Worm (Caenorhabditis elegans) whole organism, mixed stage, embryonic: ENCODE data around the gene spp-26.

Source experiments
- blmp-1 ChIP-seq: fragments of 150-350 bp; optimal IDR thresholded peaks from 2 replicates; lab custom pipeline; 2014; ENCODE audit warnings: missing biosample characterization, missing genetic modification characterization
- ceh-39 ChIP-seq: fragments of 150-350 bp; optimal IDR thresholded peaks from 2 replicates; lab custom pipeline; 2014; ENCODE audit warnings: missing biosample characterization, missing genetic modification characterization
- ceh-83 ChIP-seq: fragments of 200-800 bp; sonication (Bioruptor generic); optimal IDR thresholded peaks from 2 replicates; lab custom pipeline; 2018; ENCODE audit warnings: mild to moderate bottlenecking, missing genetic modification characterization, missing compliant biosample characterization
- ces-1 ChIP-seq: fragments of 150-350 bp; optimal IDR thresholded peaks from 2 replicates; lab custom pipeline; 2014; ENCODE audit warnings: missing biosample characterization, missing genetic modification reagents, missing genetic modification characterization
- cnd-1 ChIP-seq: fragments of 200-800 bp; sonication (Bioruptor generic); optimal IDR thresholded peaks from 2 replicates; lab custom pipeline; 2018; ENCODE audit warnings: mild to moderate bottlenecking, missing genetic modification characterization, missing compliant biosample characterization
- elt-1 ChIP-seq: sonication (generic microtip); optimal IDR thresholded peaks from 2 replicates; lab custom pipeline; 2017; ENCODE audit warnings: missing genetic modification characterization, mild to moderate bottlenecking, missing compliant biosample characterization, antibody characterized with exemption, moderate library complexity, borderline replicate concordance; ENCODE audit not compliant: insufficient read depth
- elt-3 ChIP-seq: fragments of 150-350 bp; optimal IDR thresholded peaks from 2 replicates; lab custom pipeline; 2014; ENCODE audit warnings: missing biosample characterization, missing genetic modification characterization
- flh-1 ChIP-seq: fragments of 200-800 bp; sonication (Bioruptor generic); optimal IDR thresholded peaks from 2 replicates; lab custom pipeline; 2018; ENCODE audit warnings: mild to moderate bottlenecking, missing genetic modification characterization, moderate library complexity, missing compliant biosample characterization
- ham-2 ChIP-seq: fragments of 200-800 bp; sonication (Bioruptor generic); optimal IDR thresholded peaks from 2 replicates; lab custom pipeline; 2018; ENCODE audit warnings: mild to moderate bottlenecking, missing genetic modification characterization, missing compliant biosample characterization
- hlh-1 ChIP-seq: fragments of 150-350 bp; optimal IDR thresholded peaks from 2 replicates; lab custom pipeline; 2014; ENCODE audit warnings: missing biosample characterization, missing genetic modification reagents, missing genetic modification characterization
- lin-13 ChIP-seq: fragments of 150-350 bp; optimal IDR thresholded peaks from 2 replicates; lab custom pipeline; 2014; ENCODE audit warnings: missing biosample characterization, missing genetic modification characterization
- lsy-2 ChIP-seq: fragments of 150-350 bp; optimal IDR thresholded peaks from 2 replicates; lab custom pipeline; 2014; ENCODE audit warnings: missing biosample characterization, missing genetic modification characterization
- mab-5 ChIP-seq: fragments of 150-350 bp; optimal IDR thresholded peaks from 2 replicates; lab custom pipeline; 2014; ENCODE audit warnings: missing biosample characterization, missing genetic modification characterization
- mep-1 ChIP-seq: fragments of 150-350 bp; optimal IDR thresholded peaks from 2 replicates; lab custom pipeline; 2017; ENCODE audit warnings: missing biosample characterization, missing genetic modification reagents, missing genetic modification characterization, inconsistent platforms
- nhr-12 ChIP-seq: fragments of 150-350 bp; optimal IDR thresholded peaks from 2 replicates; lab custom pipeline; 2014; ENCODE audit warnings: missing biosample characterization, missing genetic modification characterization
- nhr-2 ChIP-seq: fragments of 150-350 bp; optimal IDR thresholded peaks from 2 replicates; lab custom pipeline; 2014; ENCODE audit warnings: missing biosample characterization, missing genetic modification characterization
- nhr-237 ChIP-seq: fragments of 150-350 bp; optimal IDR thresholded peaks from 2 replicates; lab custom pipeline; 2014; ENCODE audit warnings: missing biosample characterization, missing genetic modification characterization
- nhr-28 ChIP-seq: fragments of 150-350 bp; optimal IDR thresholded peaks from 2 replicates; lab custom pipeline; 2014; ENCODE audit warnings: missing biosample characterization, missing genetic modification characterization
- nhr-76 ChIP-seq: sonication (generic microtip); optimal IDR thresholded peaks from 2 replicates; lab custom pipeline; 2017; ENCODE audit warnings: missing biosample characterization, missing genetic modification characterization
- pha-4 ChIP-seq: fragments of 150-350 bp; optimal IDR thresholded peaks from 2 replicates; lab custom pipeline; 2018; ENCODE audit warnings: missing biosample characterization, missing genetic modification reagents, missing genetic modification characterization
- sem-2 ChIP-seq: fragments of 200-800 bp; sonication (Bioruptor generic); optimal IDR thresholded peaks from 2 replicates; lab custom pipeline; 2018; ENCODE audit warnings: mild to moderate bottlenecking, missing genetic modification characterization, missing compliant biosample characterization
- snpc-4 ChIP-seq: fragments of 150-350 bp; optimal IDR thresholded peaks from 2 replicates; lab custom pipeline; 2014; ENCODE audit warnings: missing biosample characterization, missing genetic modification characterization
- sptf-1 ChIP-seq: sonication (generic microtip); optimal IDR thresholded peaks from 2 replicates; lab custom pipeline; 2017; ENCODE audit warnings: mild to moderate bottlenecking, missing genetic modification characterization, moderate library complexity, missing compliant biosample characterization
- unc-120 ChIP-seq: sonication (generic microtip); optimal IDR thresholded peaks from 2 replicates; lab custom pipeline; 2017; ENCODE audit warnings: missing genetic modification characterization, missing compliant biosample characterization; ENCODE audit not compliant: poor library complexity, severe bottlenecking
- unc-39 ChIP-seq: fragments of 150-350 bp; optimal IDR thresholded peaks from 2 replicates; lab custom pipeline; 2014; ENCODE audit warnings: missing biosample characterization, missing genetic modification characterization
- unc-62 ChIP-seq: fragments of 150-350 bp; optimal IDR thresholded peaks from 2 replicates; lab custom pipeline; 2014; ENCODE audit warnings: missing biosample characterization, missing genetic modification reagents, missing genetic modification characterization
- zip-8 ChIP-seq: fragments of 150-350 bp; optimal IDR thresholded peaks from 2 replicates; lab custom pipeline; 2014; ENCODE audit warnings: missing biosample characterization, missing genetic modification characterization

spp-26 gene

DNA sequence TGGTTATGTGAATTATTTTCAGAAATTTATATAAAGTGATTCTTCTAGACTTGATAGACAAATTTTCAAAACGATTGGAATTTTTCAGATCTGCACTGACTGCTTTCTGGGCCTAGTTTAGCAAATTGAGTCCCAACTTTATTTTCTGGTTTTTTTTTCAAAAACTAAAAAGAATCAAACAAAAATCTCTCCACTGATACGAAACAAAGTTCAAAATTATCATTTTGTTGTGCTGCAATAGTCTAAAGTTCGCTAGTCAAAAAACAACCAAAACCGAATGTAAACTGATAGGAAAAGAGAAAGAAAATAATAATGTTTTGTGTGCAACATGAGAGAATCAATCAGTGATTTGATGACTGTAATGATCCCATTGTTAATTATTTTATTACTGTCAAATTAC lies 9.1 kb downstream of the spp-26 start, which contains the start of gene lipl-4:
Gene lipl-4 (plus strand): TSS at position 301 of the 400 bp plus-strand sequence.
- TF ChIP-seq mab-5 (tag; lab: Kevin White, UChicago) (no peak), ceh-39 (tag; lab: Kevin White, UChicago) (no peak), blmp-1 (no peak), ceh-83 (GFP tag; lab: Kevin White, UChicago) (no peak), nhr-76 (no peak), elt-3 (tag; lab: Kevin White, UChicago) (no peak), flh-1 (GFP tag; lab: Kevin White, UChicago) (no peak), elt-1 (tag; lab: Kevin White, UChicago) (no peak), sem-2 (GFP tag; lab: Kevin White, UChicago) (no peak), cnd-1 (no peak), nhr-12 (tag; lab: Kevin White, UChicago) (no peak), ces-1 (GFP tag; lab: Kevin White, UChicago) (no peak), unc-62 (GFP tag; lab: Kevin White, UChicago) (no peak), hlh-1 (no peak), lsy-2 (no peak), mep-1 (no peak)
- TF ChIP-seq, all 35 proteins: peak for 0

DNA sequence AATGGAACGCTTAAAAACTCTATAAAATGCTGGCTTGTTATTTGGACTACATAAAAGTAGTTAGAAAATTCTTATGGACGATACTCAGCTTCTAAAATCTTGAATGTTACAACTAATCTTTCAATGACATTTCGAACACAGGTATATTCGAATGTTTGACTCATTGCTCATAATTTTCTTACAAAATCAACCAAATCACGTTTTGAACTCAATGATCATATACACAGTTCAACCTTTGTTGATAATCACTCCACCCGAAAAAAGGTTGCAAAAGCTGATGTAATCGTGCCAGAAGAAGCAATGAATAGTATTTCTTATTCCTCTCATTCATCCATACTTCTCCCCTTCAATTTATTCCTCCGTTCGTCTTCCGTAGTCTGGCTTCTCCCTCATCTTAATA lies 9.9 kb downstream of the spp-26 start, which contains the start of gene K04A8.20:
Gene K04A8.20 (plus strand): TSS at position 301 of the 400 bp plus-strand sequence.
- no peak for TF ChIP-seq ceh-39 (tag; lab: Kevin White, UChicago)
- TF ChIP-seq nhr-76, result no peak
- no peak for TF ChIP-seq lin-13 (tag; lab: Kevin White, UChicago)
- no peak for TF ChIP-seq ces-1 (GFP tag; lab: Kevin White, UChicago)
- TF ChIP-seq unc-39 (tag; lab: Kevin White, UChicago), result no peak

DNA sequence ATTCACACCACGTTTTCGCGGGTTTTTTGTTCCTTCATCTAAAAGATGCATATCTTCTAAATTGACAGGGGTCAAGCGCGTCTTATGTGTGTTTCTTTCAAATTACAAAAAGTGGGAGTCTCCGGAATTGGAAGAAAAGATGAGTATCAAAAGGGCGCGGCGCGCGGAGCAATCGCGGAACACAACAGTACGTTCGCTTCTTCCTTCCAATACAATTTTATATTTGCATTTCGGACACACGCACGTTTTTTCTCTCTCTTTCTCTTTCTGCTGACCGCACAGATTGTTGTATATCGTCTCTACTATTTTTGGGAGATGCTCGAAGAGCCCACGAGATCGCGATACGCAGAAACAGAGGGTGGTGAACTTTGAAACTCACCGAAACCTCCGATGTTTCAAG lies 10.7 kb downstream of the spp-26 start:
- peak; percentile 9 for TF ChIP-seq zip-8 (tag; lab: Kevin White, UChicago)
- TF ChIP-seq nhr-237, result no peak

DNA sequence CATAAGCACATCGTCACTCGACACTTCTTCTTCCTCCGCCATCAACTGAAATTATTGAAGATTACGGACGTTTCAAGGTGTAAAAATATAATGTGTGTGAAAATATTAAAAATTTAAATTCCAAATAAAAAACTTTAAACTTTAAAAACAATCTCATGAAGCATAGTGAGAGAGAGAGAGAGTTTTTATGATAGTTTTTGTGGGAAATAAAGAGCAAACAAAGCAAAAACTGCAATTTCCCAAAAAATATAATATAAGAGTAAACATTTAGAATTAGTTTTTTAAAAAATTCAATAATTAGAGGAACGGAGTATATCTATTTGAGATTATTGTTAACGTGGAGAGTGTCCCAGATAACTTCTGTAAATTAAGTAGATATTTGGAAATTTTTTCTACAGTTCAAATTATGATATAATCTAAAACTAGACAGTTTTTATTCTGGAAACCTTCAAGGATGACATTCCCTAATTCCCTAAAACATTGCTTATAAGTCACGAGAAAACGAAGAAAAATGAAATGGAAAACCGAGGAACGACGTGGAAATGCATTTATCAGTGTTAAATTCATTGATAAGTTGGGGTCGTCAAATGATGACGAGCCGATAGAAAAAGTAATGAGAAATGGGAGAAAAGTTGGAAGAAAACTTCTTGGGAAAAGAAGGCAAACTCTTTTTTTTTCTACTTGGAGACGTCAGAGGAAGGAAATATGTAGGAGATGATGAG lies 12.4 kb downstream of the spp-26 start, which contains the start of gene dre-1:
Gene dre-1 (minus strand): TSS at position 51 of the 722 bp plus-strand sequence.
- TF ChIP-seq snpc-4 (tag; lab: Kevin White, UChicago) (no peak), pha-4 (no peak)

DNA sequence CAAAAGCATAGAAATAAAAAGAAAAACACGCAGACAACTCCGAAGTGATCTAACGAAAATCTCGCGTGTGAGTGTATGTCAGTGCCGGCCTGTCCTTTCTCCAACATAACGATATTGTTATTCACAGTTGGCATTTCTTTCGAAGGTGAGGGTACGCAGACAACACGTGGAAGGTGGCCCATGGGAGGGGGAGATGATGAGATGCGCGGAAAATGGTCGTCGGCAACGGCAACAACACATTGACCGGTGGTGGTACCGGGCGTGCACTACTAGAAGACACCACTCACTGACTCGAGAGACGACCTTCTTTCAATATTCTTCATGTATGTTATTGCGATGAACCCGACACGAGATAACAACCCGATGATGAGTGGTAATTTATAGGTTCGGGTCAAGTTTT lies 14.0 kb downstream of the spp-26 start:
- TF ChIP-seq flh-1 (GFP tag; lab: Kevin White, UChicago) (no peak), nhr-2 (tag; lab: Kevin White, UChicago) (peak; percentile 95)

DNA sequence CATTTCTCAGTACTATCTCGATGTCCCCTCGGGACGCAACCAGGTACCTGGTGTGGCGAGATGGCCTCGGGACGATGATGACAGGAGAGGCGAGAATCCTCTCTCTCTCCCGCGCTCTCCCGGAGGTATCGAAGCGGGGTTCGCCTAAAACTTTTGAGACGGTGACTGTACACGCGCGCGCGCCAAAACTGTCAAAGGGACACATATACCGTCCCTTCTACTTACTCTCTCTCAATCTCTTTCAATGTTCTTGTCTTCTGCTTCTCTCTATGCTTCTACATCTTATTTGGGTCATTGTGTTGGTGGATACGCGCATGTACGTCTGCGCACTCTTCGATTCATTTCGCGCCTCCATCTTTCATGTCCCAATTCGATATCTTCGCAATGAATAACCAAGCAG lies 17.1 kb downstream of the spp-26 start:
- TF ChIP-seq unc-120 (tag; lab: Kevin White, UChicago), result peak; percentile 2
- peak; percentile 84 for TF ChIP-seq ham-2 (GFP tag; lab: Kevin White, UChicago)
- peak; percentile 48 for TF ChIP-seq cnd-1
- TF ChIP-seq nhr-76, result no peak

DNA sequence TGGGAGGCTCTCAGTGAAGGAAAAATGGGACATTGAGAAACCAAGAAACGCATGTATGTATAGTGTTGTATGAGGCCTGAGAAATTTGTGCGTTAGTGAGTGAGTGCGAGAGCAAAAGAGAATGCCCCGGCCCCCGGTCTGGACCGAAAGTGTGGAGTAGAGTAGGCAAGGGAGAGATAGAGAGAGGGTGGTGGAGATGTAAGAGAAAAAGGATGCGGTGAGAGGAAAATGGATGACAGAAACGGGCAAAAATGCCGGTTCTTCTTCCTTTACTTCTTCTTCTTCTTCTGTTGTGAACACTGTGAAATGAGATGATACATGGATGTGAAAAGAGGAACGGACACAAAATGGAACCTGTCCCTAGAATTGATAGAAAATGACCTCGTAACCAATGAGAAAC lies 20.7 kb downstream of the spp-26 start:
- TF ChIP-seq nhr-237 (no peak), lin-13 (tag; lab: Kevin White, UChicago) (no peak), nhr-28 (tag; lab: Kevin White, UChicago) (no peak), unc-120 (tag; lab: Kevin White, UChicago) (peak; percentile 12), sptf-1 (peak; percentile 44)
